Worm (Caenorhabditis elegans): Measurements from ENCODE around the gene B0491.6.

B0491.6 gene

ce11 chrII:11333846-11334638 is 14.1 kb downstream of the B0491.6 start:
- TF ChIP-seq ceh-2 (tag; optimal IDR thresholded peaks at IDR 0.05): no peak
- peak; percentile 55 for TF ChIP-seq elt-2 (tag; optimal IDR thresholded peaks at IDR 0.05)

ce11 chrII:11333375-11333774 is 14.8 kb downstream of the B0491.6 start:
- no peak for TF ChIP-seq ceh-6 (GFP tag; optimal IDR thresholded peaks at IDR 0.05)
- TF ChIP-seq unc-42 (tag; optimal IDR thresholded peaks at IDR 0.05): peak; percentile 19
- no peak for TF ChIP-seq mec-3 (tag; optimal IDR thresholded peaks at IDR 0.05; ENCODE audit: borderline replicate concordance)

- TF ChIP-seq unc-42 (tag; optimal IDR thresholded peaks at IDR 0.05) (peak; percentile 37), ceh-24 (tag; optimal IDR thresholded peaks at IDR 0.05) (no peak), ceh-34 (tag; optimal IDR thresholded peaks at IDR 0.05) (no peak), elt-4 (tag; optimal IDR thresholded peaks at IDR 0.05) (peak; percentile 28), lin-11 (tag; optimal IDR thresholded peaks at IDR 0.05) (no peak), ceh-31 (tag; optimal IDR thresholded peaks at IDR 0.05) (peak; percentile 33), pqm-1 (tag; optimal IDR thresholded peaks at IDR 0.05) (no peak), dmd-4 (tag; optimal IDR thresholded peaks at IDR 0.05; ENCODE audit: borderline replicate concordance) (no peak), unc-55 (GFP tag; optimal IDR thresholded peaks at IDR 0.05) (no peak)
Observed at ce11 chrII:11329021-11329479, 19.1 kb downstream of the B0491.6 start, which contains the start of gene tag-180. Gene tag-180 (minus strand): TSS chrII:11329429.

- no peak for TF ChIP-seq ahr-1 (tag; optimal IDR thresholded peaks at IDR 0.05)
- TF ChIP-seq unc-3 (GFP tag; conservative IDR thresholded peaks at IDR 0.05): no peak
- no peak for TF ChIP-seq unc-3 (tag; optimal IDR thresholded peaks at IDR 0.05)
- TF ChIP-seq K09A11.1 (tag; optimal IDR thresholded peaks at IDR 0.05; ENCODE audit: insufficient read depth): no peak
- TF ChIP-seq ets-4 (tag; optimal IDR thresholded peaks at IDR 0.05): no peak
- TF ChIP-seq unc-42 (tag; optimal IDR thresholded peaks at IDR 0.05): no peak
- TF ChIP-seq hlh-8 (tag; optimal IDR thresholded peaks at IDR 0.05): no peak
- TF ChIP-seq tbx-2 (tag; optimal IDR thresholded peaks at IDR 0.05): no peak
- TF ChIP-seq mec-3 (tag; optimal IDR thresholded peaks at IDR 0.05; ENCODE audit: borderline replicate concordance): no peak
- TF ChIP-seq T23F11.4 (GFP tag; optimal IDR thresholded peaks at IDR 0.05): no peak
- no peak for TF ChIP-seq nhr-11 (tag; optimal IDR thresholded peaks at IDR 0.05)
Observed at ce11 chrII:11319591-11319990, 28.6 kb downstream of the B0491.6 start, which contains the start of gene nlp-51. Gene nlp-51 (minus strand): TSS chrII:11319691.

DNA sequence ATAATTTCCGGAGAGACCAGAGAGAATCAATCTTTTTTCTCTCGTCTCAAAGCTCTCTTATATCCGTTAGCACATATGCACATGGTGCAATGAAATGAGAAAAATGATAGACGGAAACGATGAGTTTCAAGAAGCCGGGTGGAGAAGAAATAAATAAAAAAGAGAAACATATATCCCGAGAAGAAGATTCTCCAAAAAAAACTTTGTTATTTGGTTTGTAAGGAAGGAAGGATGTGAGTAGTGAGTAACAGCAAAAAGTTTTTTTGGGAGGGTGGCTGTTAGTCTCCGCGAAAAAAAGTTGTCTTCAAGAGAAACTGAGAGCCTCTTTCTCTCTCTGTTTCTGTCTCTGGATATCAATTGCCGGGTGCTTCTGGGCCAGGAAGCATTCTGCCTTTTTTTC is 31.5 kb downstream of the B0491.6 start:
- TF ChIP-seq unc-42 (tag; optimal IDR thresholded peaks at IDR 0.05): peak; percentile 63
- TF ChIP-seq ceh-22 (tag; optimal IDR thresholded peaks at IDR 0.05): no peak

DNA sequence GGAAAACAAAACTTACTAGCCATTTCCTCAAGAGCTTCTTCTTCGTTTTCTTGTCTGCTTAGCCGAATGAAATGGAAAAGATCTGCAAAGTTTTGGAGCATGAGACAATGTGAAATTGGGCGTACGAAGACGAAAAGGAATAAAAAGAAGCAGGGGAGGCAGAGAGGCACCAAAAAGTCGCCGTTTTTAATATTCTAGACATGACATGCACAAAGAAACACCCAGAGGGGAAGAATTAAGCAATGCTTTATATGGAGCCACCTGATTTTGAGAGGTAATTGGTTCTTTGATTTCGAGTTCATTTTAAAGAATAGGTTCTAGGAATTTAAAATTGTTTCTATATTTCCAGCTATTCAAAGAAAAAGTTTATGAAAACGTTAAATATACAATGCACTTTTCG is 34.0 kb downstream of the B0491.6 start, which contains the start of gene T24F1.4:
TSS of gene T24F1.4 (minus strand) at position 101 of the 400 bp plus-strand sequence.
- TF ChIP-seq pqm-1 (tag; optimal IDR thresholded peaks at IDR 0.05) (no peak), odd-2 (tag; optimal IDR thresholded peaks at IDR 0.05) (no peak), ceh-45 (GFP tag; IDR thresholded peaks at IDR 0.05) (no peak), syd-9 (tag; optimal IDR thresholded peaks at IDR 0.05) (no peak), nhr-232 (tag; optimal IDR thresholded peaks at IDR 0.05) (no peak), unc-42 (tag; optimal IDR thresholded peaks at IDR 0.05) (no peak), sdc-2 (tag; optimal IDR thresholded peaks at IDR 0.05) (no peak), unc-3 (GFP tag; conservative IDR thresholded peaks at IDR 0.05) (no peak), unc-3 (tag; optimal IDR thresholded peaks at IDR 0.05) (no peak), dve-1 (tag; optimal IDR thresholded peaks at IDR 0.05) (no peak), hlh-30 (tag; optimal IDR thresholded peaks at IDR 0.05; ENCODE audit: insufficient read depth) (no peak), nfya-1 (tag; optimal IDR thresholded peaks at IDR 0.05) (no peak), mec-3 (tag; optimal IDR thresholded peaks at IDR 0.05; ENCODE audit: borderline replicate concordance) (no peak), ceh-34 (tag; optimal IDR thresholded peaks at IDR 0.05) (no peak), ref-2 (tag; optimal IDR thresholded peaks at IDR 0.05) (no peak), pax-1 (tag; optimal IDR thresholded peaks at IDR 0.05) (no peak)
